Worm (Caenorhabditis elegans) whole organism, late embryonic: Measurements from ENCODE around the gene H12D21.10.

ENCODE experiments used
- ama-1 ChIP-seq: fragments of 150-350 bp; optimal IDR thresholded peaks from 2 replicates; lab custom pipeline; 2014
- ceh-19 ChIP-seq: fragments of 200-800 bp; sonication (Bioruptor generic); optimal IDR thresholded peaks from 2 replicates; lab custom pipeline; 2018; ENCODE audit warnings: mild to moderate bottlenecking, missing genetic modification characterization, missing compliant biosample characterization
- ceh-2 ChIP-seq: sonication (generic microtip); optimal IDR thresholded peaks from 2 replicates; lab custom pipeline; 2016; ENCODE audit warnings: missing genotype, missing genetic modification characterization, missing compliant biosample characterization
- dve-1 ChIP-seq: sonication (generic microtip); optimal IDR thresholded peaks from 2 replicates; lab custom pipeline; 2017; ENCODE audit warnings: antibody characterized with exemption, mild to moderate bottlenecking, missing genetic modification characterization, missing compliant biosample characterization
- hlh-15 ChIP-seq: sonication (generic microtip); optimal IDR thresholded peaks from 2 replicates; lab custom pipeline; 2016; ENCODE audit warnings: missing genetic modification characterization, missing compliant biosample characterization
- pha-4 ChIP-seq: fragments of 150-350 bp; optimal IDR thresholded peaks from 2 replicates; lab custom pipeline; 2018; ENCODE audit warnings: missing biosample characterization, missing genetic modification reagents, missing genetic modification characterization

- TF ChIP-seq pha-4 (tag; lab: Kevin White, UChicago): no peak
- no peak for TF ChIP-seq ama-1 (lab: Kevin White, UChicago)
- TF ChIP-seq hlh-15 (tag; lab: Kevin White, UChicago): no peak
- no peak for TF ChIP-seq ceh-19
- TF ChIP-seq dve-1 (tag; lab: Kevin White, UChicago): no peak
- TF ChIP-seq ceh-2 (tag; lab: Kevin White, UChicago): no peak
These were observed 6.1 kb upstream of the H12D21.10 start, which contains the start of the genes mpst-2 and H12D21.5 for ce11 chrV:14893355-14894050.
